Fruit fly (Drosophila melanogaster): Measurements from ENCODE around the gene CG2926.

Gene CG2926

dm6 chr3R:5591398-5591853, 3.2 kb upstream of the CG2926 start, which contains the start of the genes noi and Vha26 (continued):
- no peak for TF ChIP-seq Optix (GFP tag; IDR thresholded peaks at IDR 0.05)
- TF ChIP-seq E2f2 (GFP tag; IDR thresholded peaks at IDR 0.05), result peak; percentile 41; the same call in 1 of the 2 replicates
- TF ChIP-seq cato (GFP tag; optimal IDR thresholded peaks at IDR 0.05; ENCODE audit: borderline replicate concordance), result no peak
- no peak for TF ChIP-seq chn (GFP tag; optimal IDR thresholded peaks at IDR 0.05)
- TF ChIP-seq tll (GFP tag; optimal IDR thresholded peaks at IDR 0.05), result peak in 1 of 2 experiments; percentile 33
- 0 out of 4 replicates have a peak, but pooled peaks have one; percentile 60 for TF ChIP-seq chinmo (GFP tag; IDR thresholded peaks at IDR 0.05; ENCODE audit: partially characterized antibody)
- TF ChIP-seq CG17385 (GFP tag; optimal IDR thresholded peaks at IDR 0.05), result no peak
- no peak for TF ChIP-seq CG4282 (GFP tag; optimal IDR thresholded peaks at IDR 0.05)
- no peak for TF ChIP-seq oc (tag; optimal IDR thresholded peaks at IDR 0.05)
- no peak for TF ChIP-seq C15 (GFP tag; IDR thresholded peaks at IDR 0.05)
- TF ChIP-seq prd (optimal IDR thresholded peaks at IDR 0.05), result no peak
- peak; percentile 29; the same call in 1 of the 3 replicates for TF ChIP-seq prd (GFP tag; IDR thresholded peaks at IDR 0.05)
- TF ChIP-seq bigmax (GFP tag; optimal IDR thresholded peaks at IDR 0.05), result no peak
- TF ChIP-seq CG18011 (GFP tag; optimal IDR thresholded peaks at IDR 0.05), result no peak
- TF ChIP-seq pita (GFP tag; optimal IDR thresholded peaks at IDR 0.05), result no peak
- no peak for TF ChIP-seq CG33557 (GFP tag; optimal IDR thresholded peaks at IDR 0.05)
- TF ChIP-seq Hr51 (GFP tag; optimal IDR thresholded peaks at IDR 0.05), result peak in 1 of 2 experiments; percentile 48
- TF ChIP-seq CG17359 (tag; optimal IDR thresholded peaks at IDR 0.05), result peak; percentile 25
- no peak for TF ChIP-seq CG2889 (GFP tag; IDR thresholded peaks at IDR 0.05)
- TF ChIP-seq Myb (GFP tag; optimal IDR thresholded peaks at IDR 0.05), result peak; percentile 63
- TF ChIP-seq pfk (GFP tag; optimal IDR thresholded peaks at IDR 0.05), result peak; percentile 39
- TF ChIP-seq da (GFP tag; optimal IDR thresholded peaks at IDR 0.05), result peak; percentile 8
- peak; percentile 50 for TF ChIP-seq CG2202 (tag; optimal IDR thresholded peaks at IDR 0.05)
- peak; percentile 91 for TF ChIP-seq trem (tag; optimal IDR thresholded peaks at IDR 0.05)
- TF ChIP-seq HHEX (GFP tag; optimal IDR thresholded peaks at IDR 0.05), result no peak
- no peak for TF ChIP-seq sens-2 (GFP tag; IDR thresholded peaks at IDR 0.05)
- TF ChIP-seq CG15073 (GFP tag; optimal IDR thresholded peaks at IDR 0.05), result no peak
- TF ChIP-seq Nf-YC (tag; optimal IDR thresholded peaks at IDR 0.05), result peak; percentile 57
- TF ChIP-seq Camta (GFP tag; optimal IDR thresholded peaks at IDR 0.05), result no peak
- no peak for TF ChIP-seq Atf3 (GFP tag; optimal IDR thresholded peaks at IDR 0.05)
- peak; percentile 73 for TF ChIP-seq CG15514 (GFP tag; optimal IDR thresholded peaks at IDR 0.05)
- TF ChIP-seq CkIIα-i1 (GFP tag; IDR thresholded peaks at IDR 0.05), result no peak
- TF ChIP-seq CG12299 (tag; optimal IDR thresholded peaks at IDR 0.05), result no peak
- no peak for TF ChIP-seq CG7786 (GFP tag; optimal IDR thresholded peaks at IDR 0.05)
- peak; percentile 72 for TF ChIP-seq CG10267 (tag; optimal IDR thresholded peaks at IDR 0.05)
- no peak for TF ChIP-seq Doc2 (GFP tag; IDR thresholded peaks at IDR 0.05)
- TF ChIP-seq schlank (tag; optimal IDR thresholded peaks at IDR 0.05), result no peak
- TF ChIP-seq CG16779 (GFP tag; IDR thresholded peaks at IDR 0.05), result no peak
- no peak for TF ChIP-seq crol (GFP tag; IDR thresholded peaks at IDR 0.05)
- TF ChIP-seq ttk (GFP tag; IDR thresholded peaks at IDR 0.05), result no peak
- no peak for TF ChIP-seq ATbp (GFP tag; optimal IDR thresholded peaks at IDR 0.05)
- no peak for TF ChIP-seq cwo (GFP tag; optimal IDR thresholded peaks at IDR 0.05)
- no peak for TF ChIP-seq CG31365 (tag; optimal IDR thresholded peaks at IDR 0.05)
- TF ChIP-seq pho (GFP tag; optimal IDR thresholded peaks at IDR 0.05), result peak; percentile 26
- TF ChIP-seq GATAe (GFP tag; conservative IDR thresholded peaks at IDR 0.05), result no peak
- peak; percentile 1 for TF ChIP-seq Fer1 (GFP tag; optimal IDR thresholded peaks at IDR 0.05)
- no peak for TF ChIP-seq CG10959 (GFP tag; IDR thresholded peaks at IDR 0.05)
- no peak for TF ChIP-seq CG12104 (GFP tag; optimal IDR thresholded peaks at IDR 0.05)
- TF ChIP-seq usp (GFP tag; optimal IDR thresholded peaks at IDR 0.05), result no peak
- TF ChIP-seq CHES-1-like (GFP tag; optimal IDR thresholded peaks at IDR 0.05), result peak; percentile 3
- peak; percentile 32 for TF ChIP-seq Dp (GFP tag; optimal IDR thresholded peaks at IDR 0.05)
